Worm (Caenorhabditis elegans) whole organism, L1 larva: ENCODE results near the gene ZK688.9.

ENCODE experiments used
- C16A3.4 ChIP-seq: fragments of 150-350 bp; optimal IDR thresholded peaks from 2 replicates; lab custom pipeline; 2014; ENCODE audit warnings: missing biosample characterization, missing genetic modification characterization
- Y116A8C.19 ChIP-seq: sonication (generic microtip); optimal IDR thresholded peaks from 2 replicates; lab custom pipeline; 2016; ENCODE audit warnings: missing compliant biosample characterization, missing genetic modification characterization, borderline replicate concordance
- aha-1 ChIP-seq: fragments of 150-350 bp; optimal IDR thresholded peaks from 2 replicates; lab custom pipeline; 2014; ENCODE audit warnings: missing biosample characterization, missing genetic modification characterization
- alr-1 ChIP-seq: fragments of 200-800 bp; sonication (Bioruptor generic); optimal IDR thresholded peaks from 2 replicates; lab custom pipeline; 2018; ENCODE audit warnings: borderline replicate concordance, mild to moderate bottlenecking, missing genetic modification characterization, missing compliant biosample characterization
- aly-2 ChIP-seq: fragments of 150-350 bp; optimal IDR thresholded peaks from 2 replicates; lab custom pipeline; 2014; ENCODE audit warnings: missing biosample characterization, missing genetic modification characterization
- blmp-1 ChIP-seq: fragments of 150-350 bp; optimal IDR thresholded peaks from 2 replicates; lab custom pipeline; 2014; ENCODE audit warnings: missing biosample characterization, missing genetic modification characterization
- ceh-82 ChIP-seq, 3 experiments: fragments of 150-350 bp in 1 of 3; sonication (generic microtip) in 2 of 3; optimal IDR thresholded peaks; 2 replicates each; lab custom pipeline; 2014 to 2017; ENCODE audit warnings: missing biosample characterization in 3 of 3, missing genetic modification characterization in 3 of 3
- ceh-90 ChIP-seq: sonication (generic microtip); optimal IDR thresholded peaks from 2 replicates; lab custom pipeline; 2016; ENCODE audit warnings: missing genetic modification characterization, missing compliant biosample characterization
- ces-1 ChIP-seq: fragments of 150-350 bp; optimal IDR thresholded peaks from 2 replicates; lab custom pipeline; 2014; ENCODE audit warnings: missing biosample characterization, missing genetic modification reagents, missing genetic modification characterization
- dpl-1 ChIP-seq, 3 experiments: fragments of 150-350 bp in 2 of 3; sonication (generic microtip) in 1 of 3; optimal IDR thresholded peaks; 2 replicates each; lab custom pipeline; 2014 to 2017; ENCODE audit warnings: missing biosample characterization in 3 of 3, missing genetic modification characterization in 3 of 3, missing genetic modification reagents in 3 of 3
- efl-1 ChIP-seq, 4 experiments: fragments of 150-350 bp; optimal IDR thresholded peaks in 3 of 4; peaks in 1 of 4; 1 replicate in 1 of 4; 2 replicates in 3 of 4; lab custom pipeline; 2014; ENCODE audit warnings: missing biosample characterization in 2 of 4, missing genetic modification characterization in 2 of 4, missing genetic modification reagents in 2 of 4
- egl-13 ChIP-seq: sonication (generic microtip); optimal IDR thresholded peaks from 2 replicates; lab custom pipeline; 2016; ENCODE audit warnings: missing genotype, missing genetic modification reagents, missing genetic modification characterization, missing compliant biosample characterization
- egl-27 ChIP-seq, 2 experiments: fragments of 150-350 bp in 1 of 2; sonication (generic microtip); optimal IDR thresholded peaks; 3 replicates each; lab custom pipeline; 2017 to 2018; ENCODE audit warnings: missing biosample characterization in 2 of 2, missing genetic modification characterization in 2 of 2, missing genetic modification reagents in 2 of 2
- elt-2 ChIP-seq: sonication (generic microtip); optimal IDR thresholded peaks from 2 replicates; lab custom pipeline; 2016; ENCODE audit warnings: missing genetic modification characterization, mild to moderate bottlenecking, inconsistent platforms, missing compliant biosample characterization, missing genetic modification reagents
- elt-3 ChIP-seq, 6 experiments: fragments of 150-350 bp in 1 of 6; sonication (generic microtip); optimal IDR thresholded peaks; 2 replicates each; lab custom pipeline; 2017 to 2018; ENCODE audit warnings: missing biosample characterization in 6 of 6, missing genetic modification characterization in 6 of 6, inconsistent platforms in 1 of 6
- fkh-10 ChIP-seq: sonication (generic microtip); optimal IDR thresholded peaks from 2 replicates; lab custom pipeline; 2017; ENCODE audit warnings: missing biosample characterization, missing genetic modification reagents, missing genetic modification characterization
- fos-1 ChIP-seq: fragments of 150-350 bp; optimal IDR thresholded peaks from 2 replicates; lab custom pipeline; 2014; ENCODE audit warnings: missing biosample characterization, missing genetic modification characterization
- hlh-17 ChIP-seq: fragments of 200-800 bp; sonication (Bioruptor generic); optimal IDR thresholded peaks from 2 replicates; lab custom pipeline; 2018; ENCODE audit warnings: missing genetic modification characterization, mild to moderate bottlenecking, missing compliant biosample characterization, moderate library complexity, borderline replicate concordance
- hlh-4 ChIP-seq: sonication (generic microtip); optimal IDR thresholded peaks from 2 replicates; lab custom pipeline; 2016; ENCODE audit warnings: mild to moderate bottlenecking, missing genetic modification characterization, missing compliant biosample characterization
- lin-13 ChIP-seq: fragments of 150-350 bp; optimal IDR thresholded peaks from 2 replicates; lab custom pipeline; 2014; ENCODE audit warnings: missing biosample characterization, missing genetic modification reagents, missing genetic modification characterization
- lsy-2 ChIP-seq, 2 experiments: fragments of 150-350 bp; optimal IDR thresholded peaks; 2 replicates each; lab custom pipeline; 2014; ENCODE audit warnings: missing biosample characterization in 2 of 2, missing genetic modification characterization in 2 of 2
- mep-1 ChIP-seq: fragments of 150-350 bp; optimal IDR thresholded peaks from 2 replicates; lab custom pipeline; 2014; ENCODE audit warnings: missing biosample characterization, missing genetic modification characterization
- nhr-11 ChIP-seq: fragments of 150-350 bp; optimal IDR thresholded peaks from 2 replicates; lab custom pipeline; 2014; ENCODE audit warnings: missing biosample characterization, missing genetic modification characterization
- nhr-19 ChIP-seq: fragments of 200-800 bp; sonication (Bioruptor generic); conservative IDR thresholded peaks from 2 replicates; pipeline ENCODE4 v1.3.6; 2022; ENCODE audit warnings: missing genetic modification characterization, missing compliant biosample characterization
- nhr-20 ChIP-seq: sonication (generic microtip); optimal IDR thresholded peaks from 2 replicates; lab custom pipeline; 2016; ENCODE audit warnings: mild to moderate bottlenecking, missing genetic modification characterization, missing compliant biosample characterization
- nhr-237 ChIP-seq: fragments of 150-350 bp; optimal IDR thresholded peaks from 2 replicates; lab custom pipeline; 2014; ENCODE audit warnings: missing biosample characterization, missing genetic modification characterization
- nhr-28 ChIP-seq: fragments of 150-350 bp; optimal IDR thresholded peaks from 2 replicates; lab custom pipeline; 2014; ENCODE audit warnings: missing biosample characterization, missing genetic modification characterization
- nhr-71 ChIP-seq: sonication (generic microtip); optimal IDR thresholded peaks from 2 replicates; lab custom pipeline; 2016; ENCODE audit warnings: mild to moderate bottlenecking, missing genetic modification characterization, moderate library complexity, missing compliant biosample characterization
- nhr-76 ChIP-seq: sonication (generic microtip); optimal IDR thresholded peaks from 2 replicates; lab custom pipeline; 2017; ENCODE audit warnings: missing biosample characterization, missing genetic modification characterization
- nhr-77 ChIP-seq: fragments of 150-350 bp; optimal IDR thresholded peaks from 2 replicates; lab custom pipeline; 2014; ENCODE audit warnings: missing biosample characterization, missing genetic modification characterization
- pqm-1 ChIP-seq: sonication (generic microtip); optimal IDR thresholded peaks from 3 replicates; lab custom pipeline; 2017; ENCODE audit warnings: missing biosample characterization, missing genetic modification characterization
- rnt-1 ChIP-seq: sonication (generic microtip); optimal IDR thresholded peaks from 2 replicates; lab custom pipeline; 2016; ENCODE audit warnings: mild to moderate bottlenecking, missing genetic modification characterization, moderate library complexity, missing compliant biosample characterization
- sptf-1 ChIP-seq: fragments of 150-350 bp; optimal IDR thresholded peaks from 2 replicates; lab custom pipeline; 2014; ENCODE audit warnings: missing biosample characterization, missing genetic modification characterization
- tlp-1 ChIP-seq: fragments of 150-350 bp; optimal IDR thresholded peaks from 2 replicates; lab custom pipeline; 2014; ENCODE audit warnings: missing biosample characterization, missing genetic modification characterization
- unc-130 ChIP-seq: fragments of 150-350 bp; optimal IDR thresholded peaks from 2 replicates; lab custom pipeline; 2017; ENCODE audit warnings: missing biosample characterization, missing genetic modification characterization, inconsistent platforms
- unc-98 ChIP-seq: fragments of 200-800 bp; sonication (Bioruptor generic); IDR thresholded peaks from 2 replicates; pipeline ENCODE4 v1.3.6; 2022; ENCODE audit warnings: missing genetic modification characterization, missing compliant biosample characterization
- vab-15 ChIP-seq: sonication (generic microtip); optimal IDR thresholded peaks from 2 replicates; lab custom pipeline; 2017; ENCODE audit warnings: missing genotype, mild to moderate bottlenecking, missing genetic modification characterization, missing compliant biosample characterization
- xbp-1 ChIP-seq: sonication (generic microtip); optimal IDR thresholded peaks from 2 replicates; lab custom pipeline; 2016; ENCODE audit warnings: missing genetic modification characterization, missing compliant biosample characterization
- ztf-11 ChIP-seq, 2 experiments: sonication (generic microtip); optimal IDR thresholded peaks; 2 replicates each; lab custom pipeline; 2016 to 2017; ENCODE audit warnings: missing genetic modification characterization in 2 of 2, missing biosample characterization in 1 of 2, missing compliant biosample characterization in 1 of 2

Gene ZK688.9

DNA sequence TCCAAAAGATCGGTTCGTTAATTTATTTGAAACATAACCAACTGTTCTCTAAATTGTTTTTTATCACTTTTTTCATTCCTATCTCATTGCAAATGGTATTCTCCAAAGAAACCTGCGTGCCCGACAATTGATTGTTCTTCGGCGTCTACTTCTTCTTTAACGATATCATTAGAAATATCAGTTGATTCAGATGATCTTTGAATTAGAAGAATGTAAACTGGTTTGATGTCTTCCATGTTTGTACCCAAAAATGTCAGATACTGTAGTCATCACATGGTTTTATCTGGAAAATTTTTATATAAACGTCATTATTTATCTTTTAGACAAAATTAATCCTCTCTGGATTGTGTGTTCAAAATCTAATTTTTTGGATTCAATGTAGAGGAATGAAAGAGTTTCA lies 14.9 kb upstream of the ZK688.9 start (continued):
- TF ChIP-seq tlp-1 (no peak), rnt-1 (tag; lab: Kevin White, UChicago) (no peak), nhr-28 (tag; lab: Kevin White, UChicago) (no peak), nhr-19 (GFP tag; lab: Robert Waterston, UW) (peak; percentile 80), egl-13 (tag; lab: Kevin White, UChicago) (no peak), dpl-1 (GFP tag; optimal IDR thresholded peaks at IDR 0.05; lab: Kevin White, UChicago) (peak in 1 of 3 experiments; percentile 9), pqm-1 (tag; lab: Kevin White, UChicago) (no peak), Y116A8C.19 (tag; lab: Kevin White, UChicago) (no peak), elt-3 (tag; optimal IDR thresholded peaks at IDR 0.05; lab: Kevin White, UChicago) (peak in 5 of 6 experiments; percentile 27 to 85 (median 48)), ztf-11 (tag; optimal IDR thresholded peaks at IDR 0.05; lab: Kevin White, UChicago) (no peak), aha-1 (tag; lab: Kevin White, UChicago) (no peak), hlh-4 (tag; lab: Kevin White, UChicago) (no peak), blmp-1 (tag; lab: Kevin White, UChicago) (peak; percentile 55), fos-1 (no peak), nhr-76 (tag; lab: Kevin White, UChicago) (no peak), fkh-10 (GFP tag; lab: Kevin White, UChicago) (no peak), nhr-11 (no peak), xbp-1 (tag; lab: Kevin White, UChicago) (no peak), elt-2 (no peak), unc-98 (GFP tag; lab: Robert Waterston, UW) (no peak), C16A3.4 (tag; lab: Kevin White, UChicago) (peak; percentile 22), alr-1 (tag; lab: Kevin White, UChicago) (no peak), ceh-82 (tag; optimal IDR thresholded peaks at IDR 0.05; lab: Kevin White, UChicago) (no peak), aly-2 (tag; lab: Kevin White, UChicago) (no peak)

DNA sequence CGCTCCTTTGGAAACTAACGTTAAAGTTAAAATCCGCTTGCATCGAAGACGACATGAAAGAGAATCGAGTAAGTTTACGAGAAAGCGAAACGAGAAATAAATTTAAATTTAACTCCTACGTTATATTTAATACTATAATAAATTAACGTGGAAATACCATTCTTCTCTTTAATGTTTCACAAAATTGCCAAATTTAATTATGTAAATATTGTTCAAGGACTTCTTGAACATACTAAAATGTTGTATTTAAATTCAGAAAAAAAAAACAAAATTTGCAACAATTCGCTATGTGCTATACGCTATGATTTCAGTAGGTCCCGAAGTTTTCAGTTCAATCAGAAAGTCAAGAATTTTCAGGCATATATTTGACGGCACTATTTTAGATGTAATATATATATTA lies 14.1 kb upstream of the ZK688.9 start, which contains the start of gene ZK688.10:
Gene ZK688.10, minus strand, starts transcription at position 101 of the 400 bp plus-strand sequence.
- TF ChIP-seq ceh-90 (tag; lab: Kevin White, UChicago), result no peak
- TF ChIP-seq ces-1 (GFP tag; lab: Kevin White, UChicago), result no peak
- TF ChIP-seq nhr-77 (tag; lab: Kevin White, UChicago), result no peak
- no peak for TF ChIP-seq nhr-237 (tag; lab: Kevin White, UChicago)
- TF ChIP-seq alr-1 (tag; lab: Kevin White, UChicago), result no peak
- no peak for TF ChIP-seq fos-1
- no peak for TF ChIP-seq lsy-2 (tag; optimal IDR thresholded peaks at IDR 0.05; lab: Kevin White, UChicago)
- TF ChIP-seq nhr-20 (tag; lab: Kevin White, UChicago), result no peak
- TF ChIP-seq sptf-1 (tag; lab: Kevin White, UChicago), result no peak
- TF ChIP-seq blmp-1 (tag; lab: Kevin White, UChicago), result no peak
- no peak for TF ChIP-seq nhr-76 (tag; lab: Kevin White, UChicago)
- no peak for TF ChIP-seq nhr-28 (tag; lab: Kevin White, UChicago)

DNA sequence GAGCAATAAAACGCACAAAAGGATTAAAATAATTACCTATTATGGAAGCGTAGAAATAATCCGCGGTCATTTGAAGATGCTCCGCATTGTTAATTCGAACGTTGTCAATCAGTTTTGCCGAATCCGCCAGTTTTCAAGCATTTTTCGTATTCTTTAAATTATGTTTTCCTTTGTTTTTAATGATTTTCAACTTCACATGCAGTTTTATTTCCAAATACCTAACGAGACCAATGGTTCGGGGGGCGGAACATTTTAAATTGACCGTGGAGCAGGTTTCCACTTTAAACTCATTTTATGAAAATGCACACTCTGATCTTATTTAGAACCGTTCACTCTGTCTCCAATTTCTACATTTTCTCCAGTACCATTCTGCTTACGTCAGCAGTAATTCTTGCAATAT lies 11.9 kb upstream of the ZK688.9 start, which contains the start of gene ZK688.4:
Gene ZK688.4, plus strand, starts transcription at position 301 of the 400 bp plus-strand sequence.
- TF ChIP-seq egl-27 (tag; optimal IDR thresholded peaks at IDR 0.05; lab: Kevin White, UChicago) (no peak), efl-1 (optimal IDR thresholded peaks at IDR 0.05; lab: Kevin White, UChicago) (no peak), efl-1 (GFP tag; optimal IDR thresholded peaks at IDR 0.05 in 1 of 2; lab: Kevin White, UChicago) (no peak), unc-130 (no peak), ztf-11 (tag; optimal IDR thresholded peaks at IDR 0.05; lab: Kevin White, UChicago) (no peak), mep-1 (tag; lab: Kevin White, UChicago) (no peak), hlh-17 (GFP tag; lab: Kevin White, UChicago) (no peak), vab-15 (tag; lab: Kevin White, UChicago) (no peak), unc-98 (GFP tag; lab: Robert Waterston, UW) (no peak), nhr-71 (tag; lab: Kevin White, UChicago) (no peak), fos-1 (no peak), lin-13 (GFP tag; lab: Kevin White, UChicago) (no peak)
